Fruit fly (Drosophila melanogaster): ENCODE measurements around the gene CG34273.

CG34273 gene

DNA sequence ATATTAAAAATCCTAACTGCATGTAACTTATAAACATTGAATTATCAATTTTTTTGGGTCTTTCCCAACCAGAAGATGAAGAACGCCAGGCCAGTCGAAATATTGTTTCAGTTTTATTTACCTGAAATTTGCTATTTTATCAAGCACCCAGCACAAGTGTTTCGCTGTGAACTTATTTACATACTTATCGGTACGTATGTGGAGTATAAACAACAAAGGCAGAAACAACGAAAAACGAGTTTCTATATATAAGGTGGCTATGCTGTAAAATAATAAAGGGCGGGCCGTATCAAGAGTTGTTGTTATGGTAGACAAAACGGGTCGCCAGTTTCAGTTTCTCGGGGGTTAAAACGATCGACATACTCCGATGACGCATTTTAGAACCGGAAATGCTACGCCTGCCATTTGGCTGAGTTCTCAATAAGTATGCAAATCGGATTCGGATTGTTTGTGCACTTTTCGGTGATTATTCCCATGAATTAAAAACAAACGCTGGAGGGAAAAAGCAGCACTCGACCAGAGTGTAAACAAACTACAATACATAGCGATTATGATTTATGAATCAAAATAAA, 37.1 kb upstream of the CG34273 start (continued):
- TF ChIP-seq btn (GFP tag; optimal IDR thresholded peaks at IDR 0.05) (no peak), ATbp (GFP tag; optimal IDR thresholded peaks at IDR 0.05) (peak; percentile 50), CG9932 (GFP tag; IDR thresholded peaks at IDR 0.05) (no peak), Hmr (GFP tag; optimal IDR thresholded peaks at IDR 0.05) (peak; percentile 69), chm (GFP tag; IDR thresholded peaks at IDR 0.05) (0 out of 2 replicates have a peak, but pooled peaks have one; percentile 29), chinmo (GFP tag; IDR thresholded peaks at IDR 0.05; ENCODE audit: partially characterized antibody) (peak; percentile 66; the same call in 1 of the 4 replicates), CG18599 (GFP tag; optimal IDR thresholded peaks at IDR 0.05) (peak; percentile 54), en (GFP tag; optimal IDR thresholded peaks at IDR 0.05) (no peak), Fer3 (tag; optimal IDR thresholded peaks at IDR 0.05) (peak; percentile 44), CG1792 (GFP tag; optimal IDR thresholded peaks at IDR 0.05) (no peak), CG5245 (GFP tag; optimal IDR thresholded peaks at IDR 0.05) (no peak), MTF-1 (GFP tag; optimal IDR thresholded peaks at IDR 0.05; ENCODE audit: borderline replicate concordance) (peak; percentile 6), CG4360 (GFP tag; IDR thresholded peaks at IDR 0.05) (peak; percentile 43; the same call in 1 of the 2 replicates), gem (tag; optimal IDR thresholded peaks at IDR 0.05) (peak; percentile 20), sd (tag; optimal IDR thresholded peaks at IDR 0.05) (peak; percentile 8), caup (GFP tag; optimal IDR thresholded peaks at IDR 0.05; ENCODE audit: severe bottlenecking) (peak; percentile 38), D19B (GFP tag; optimal IDR thresholded peaks at IDR 0.05) (peak; percentile 13), CG12299 (tag; optimal IDR thresholded peaks at IDR 0.05) (peak; percentile 6), CoRest (tag; optimal IDR thresholded peaks at IDR 0.05) (peak; percentile 26), bab2 (GFP tag; optimal IDR thresholded peaks at IDR 0.05) (peak; percentile 21), gsb-n (tag; optimal IDR thresholded peaks at IDR 0.05) (peak; percentile 47), CG1233 (GFP tag; optimal IDR thresholded peaks at IDR 0.05) (peak; percentile 36), ci (GFP tag; IDR thresholded peaks at IDR 0.05) (0 out of 3 replicates have a peak, but pooled peaks have one; percentile 15), grau (tag; optimal IDR thresholded peaks at IDR 0.05) (peak; percentile 1), CG8290 (GFP tag; optimal IDR thresholded peaks at IDR 0.05) (no peak), CG8290 (tag; optimal IDR thresholded peaks at IDR 0.05) (peak in 1 of 2 experiments; percentile 73), sob (GFP tag; IDR thresholded peaks at IDR 0.05) (peak; percentile 14; the same call in 1 of the 2 replicates), CG7745 (tag; optimal IDR thresholded peaks at IDR 0.05) (peak; percentile 0), CG34376 (GFP tag; optimal IDR thresholded peaks at IDR 0.05) (peak; percentile 22), Dek (tag; optimal IDR thresholded peaks at IDR 0.05) (peak; percentile 15), CG12219 (GFP tag; optimal IDR thresholded peaks at IDR 0.05) (peak; percentile 15), Camta (GFP tag; optimal IDR thresholded peaks at IDR 0.05) (no peak), Meics (GFP tag; optimal IDR thresholded peaks at IDR 0.05) (peak; percentile 50), CG10543 (GFP tag; optimal IDR thresholded peaks at IDR 0.05) (peak; percentile 63), CG13296 (GFP tag; optimal IDR thresholded peaks at IDR 0.05) (peak; percentile 70), gsb (GFP tag; IDR thresholded peaks at IDR 0.05) (0 out of 2 replicates have a peak, but pooled peaks have one; percentile 16), CG11695 (GFP tag; IDR thresholded peaks at IDR 0.05) (peak; percentile 25; the same call in 1 of the 3 replicates), CrebB (tag; optimal IDR thresholded peaks at IDR 0.05) (peak; percentile 34), usp (GFP tag; optimal IDR thresholded peaks at IDR 0.05) (no peak), vfl (GFP tag; optimal IDR thresholded peaks at IDR 0.05) (peak; percentile 4), CG12071 (GFP tag; optimal IDR thresholded peaks at IDR 0.05) (peak; percentile 52), scrt (GFP tag; optimal IDR thresholded peaks at IDR 0.05) (no peak), PHDP (tag; optimal IDR thresholded peaks at IDR 0.05) (peak; percentile 56), CG4424 (GFP tag; optimal IDR thresholded peaks at IDR 0.05) (no peak), CG17359 (tag; optimal IDR thresholded peaks at IDR 0.05) (peak; percentile 26), CG3847 (GFP tag; IDR thresholded peaks at IDR 0.05) (no peak), CG3281 (GFP tag; optimal IDR thresholded peaks at IDR 0.05) (peak; percentile 52), Fer1 (GFP tag; optimal IDR thresholded peaks at IDR 0.05) (peak; percentile 60), BtbVII (GFP tag; optimal IDR thresholded peaks at IDR 0.05) (peak; percentile 23)
